Worm (Caenorhabditis elegans) whole organism, L4/young adult: ENCODE measurements around the gene F15A4.10.

ENCODE experiments used
- W03F9.2 ChIP-seq: fragments of 150-350 bp; optimal IDR thresholded peaks from 2 replicates; lab custom pipeline; 2014; ENCODE audit warnings: missing biosample characterization, missing genetic modification characterization
- dao-5 ChIP-seq: sonication (generic microtip); optimal IDR thresholded peaks from 2 replicates; lab custom pipeline; 2016; ENCODE audit warnings: missing genotype, missing genetic modification characterization, moderate library complexity, missing compliant biosample characterization
- him-1 ChIP-seq: sonication (generic microtip); optimal IDR thresholded peaks from 2 replicates; lab custom pipeline; 2016; ENCODE audit warnings: missing genotype, missing genetic modification reagents, missing genetic modification characterization, missing compliant biosample characterization

The F15A4.10 gene

ce11 chrII:12485060-12485459 lies at the start of gene F15A4.10:
TSS of gene F15A4.10 (minus strand) at chrII:12485160.
- TF ChIP-seq W03F9.2 (tag; lab: Kevin White, UChicago) (no peak), him-1 (no peak), dao-5 (tag; lab: Kevin White, UChicago) (no peak)

ce11 chrII:12530958-12531357 lies 46.0 kb upstream of the F15A4.10 start, which contains the start of gene srx-120:
TSS of gene srx-120 (plus strand) at chrII:12531258.
- TF ChIP-seq dao-5 (tag; lab: Kevin White, UChicago) (no peak), W03F9.2 (tag; lab: Kevin White, UChicago) (no peak), him-1 (no peak)

DNA sequence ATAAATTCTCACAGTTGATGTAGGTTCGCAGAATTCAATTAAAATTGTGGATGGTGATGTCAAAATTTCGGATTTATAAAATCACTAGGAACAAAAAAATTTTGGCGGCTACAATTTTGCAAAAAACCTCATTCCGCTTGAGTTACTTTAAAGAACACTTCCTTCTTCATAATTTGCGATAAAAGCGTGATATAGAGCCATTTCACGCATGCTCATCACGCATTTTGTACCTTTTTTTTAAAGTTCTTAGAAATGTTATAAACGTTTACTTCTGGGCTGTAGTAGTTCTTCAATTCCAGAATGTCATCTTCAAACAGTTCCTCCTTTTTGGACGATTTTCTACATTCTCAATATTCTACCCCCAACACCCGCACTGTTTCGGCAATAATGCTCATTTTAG lies 43.0 kb upstream of the F15A4.10 start, which contains the start of gene srx-119:
TSS of gene srx-119 (plus strand) at position 301 of the 400 bp plus-strand sequence.
- TF ChIP-seq dao-5 (tag; lab: Kevin White, UChicago): no peak
- TF ChIP-seq him-1: no peak
- no peak for TF ChIP-seq W03F9.2 (tag; lab: Kevin White, UChicago)

- TF ChIP-seq W03F9.2 (tag; lab: Kevin White, UChicago) (no peak), dao-5 (tag; lab: Kevin White, UChicago) (no peak), him-1 (no peak)
Measured at ce11 chrII:12525526-12525925, 40.6 kb upstream of the F15A4.10 start, which contains the start of gene srx-118. TSS of gene srx-118 (plus strand) at chrII:12525826.

ce11 chrII:12519616-12520015 lies 34.7 kb upstream of the F15A4.10 start, which contains the start of gene ceh-99:
TSS of gene ceh-99 (plus strand) at chrII:12519981.
- TF ChIP-seq him-1 (no peak), W03F9.2 (tag; lab: Kevin White, UChicago) (no peak), dao-5 (tag; lab: Kevin White, UChicago) (no peak)

ce11 chrII:12518809-12519344 lies 33.9 kb upstream of the F15A4.10 start, which contains the start of gene srh-70:
TSS of gene srh-70 (minus strand) at chrII:12518859.
- TF ChIP-seq dao-5 (tag; lab: Kevin White, UChicago) (no peak), him-1 (no peak), W03F9.2 (tag; lab: Kevin White, UChicago) (no peak)

ce11 chrII:12518008-12518407 lies 33.0 kb upstream of the F15A4.10 start:
- TF ChIP-seq dao-5 (tag; lab: Kevin White, UChicago) (no peak), him-1 (no peak)

ce11 chrII:12516313-12516712 lies 31.4 kb upstream of the F15A4.10 start, which contains the start of gene srh-61:
TSS of gene srh-61 (minus strand) at chrII:12516413.
- TF ChIP-seq W03F9.2 (tag; lab: Kevin White, UChicago): no peak
- no peak for TF ChIP-seq dao-5 (tag; lab: Kevin White, UChicago)
- TF ChIP-seq him-1: no peak

- TF ChIP-seq W03F9.2 (tag; lab: Kevin White, UChicago): no peak
- TF ChIP-seq dao-5 (tag; lab: Kevin White, UChicago): no peak
- TF ChIP-seq him-1: no peak
Measured at ce11 chrII:12514620-12515019, 29.7 kb upstream of the F15A4.10 start, which contains the start of gene srh-69. TSS of gene srh-69 (minus strand) at chrII:12514720.

DNA sequence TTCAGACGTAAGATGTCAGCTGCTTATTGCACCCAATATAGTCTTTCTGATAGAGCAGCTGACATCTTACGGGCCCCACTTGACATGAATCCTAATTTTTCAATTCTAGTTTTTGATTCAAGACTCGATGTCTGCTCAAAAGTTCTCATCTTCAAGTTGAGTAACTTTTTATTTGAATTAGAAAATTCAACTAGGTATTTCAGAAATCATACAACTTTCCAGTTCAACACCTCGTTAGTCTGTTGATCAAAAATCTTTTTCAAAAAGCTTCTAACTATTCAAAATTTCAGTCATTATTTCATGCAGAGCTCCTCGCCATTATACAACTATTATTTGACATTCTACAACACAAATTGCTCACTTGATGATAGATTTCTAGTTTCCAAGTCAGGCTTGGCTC lies 26.9 kb upstream of the F15A4.10 start, which contains the start of gene srh-73:
TSS of gene srh-73 (plus strand) at position 301 of the 400 bp plus-strand sequence.
- no peak for TF ChIP-seq him-1
- no peak for TF ChIP-seq dao-5 (tag; lab: Kevin White, UChicago)
- TF ChIP-seq W03F9.2 (tag; lab: Kevin White, UChicago): no peak

DNA sequence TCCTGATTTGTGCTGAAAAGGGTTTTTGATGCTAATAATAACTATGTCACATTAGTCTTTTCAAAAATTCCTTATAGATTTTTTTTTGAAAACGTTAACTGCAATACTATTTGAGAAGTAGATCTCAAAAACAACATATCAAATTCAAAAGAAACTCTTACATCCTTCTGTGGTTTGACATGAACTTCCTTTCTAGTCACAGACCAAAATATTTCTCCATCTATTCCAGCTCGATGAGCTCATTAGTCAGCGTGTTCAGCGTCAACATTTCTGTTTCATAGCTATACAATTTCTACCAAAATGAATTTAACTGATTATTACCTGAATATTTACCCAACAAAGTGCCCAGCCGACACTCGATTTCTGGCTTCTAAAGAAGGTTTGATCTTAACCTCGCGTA lies 23.7 kb upstream of the F15A4.10 start, which contains the start of gene srh-67:
TSS of gene srh-67 (plus strand) at position 301 of the 400 bp plus-strand sequence.
- TF ChIP-seq him-1: no peak
- no peak for TF ChIP-seq W03F9.2 (tag; lab: Kevin White, UChicago)
- TF ChIP-seq dao-5 (tag; lab: Kevin White, UChicago): no peak

- TF ChIP-seq dao-5 (tag; lab: Kevin White, UChicago): no peak
- no peak for TF ChIP-seq W03F9.2 (tag; lab: Kevin White, UChicago)
- TF ChIP-seq him-1: no peak
Measured at ce11 chrII:12507038-12507437, 22.1 kb upstream of the F15A4.10 start, which contains the start of gene srh-68. TSS of gene srh-68 (plus strand) at chrII:12507338.

- TF ChIP-seq dao-5 (tag; lab: Kevin White, UChicago): no peak
- no peak for TF ChIP-seq W03F9.2 (tag; lab: Kevin White, UChicago)
- no peak for TF ChIP-seq him-1
Measured at ce11 chrII:12506511-12506910, 21.6 kb upstream of the F15A4.10 start.

- TF ChIP-seq W03F9.2 (tag; lab: Kevin White, UChicago) (no peak), him-1 (no peak), dao-5 (tag; lab: Kevin White, UChicago) (no peak)
Measured at ce11 chrII:12502784-12503183, 17.8 kb upstream of the F15A4.10 start, which contains the start of gene ador-1. TSS of gene ador-1 (minus strand) at chrII:12502884.
